Worm (Caenorhabditis elegans): Measurements from ENCODE around the gene D1025.10.

Gene D1025.10

DNA sequence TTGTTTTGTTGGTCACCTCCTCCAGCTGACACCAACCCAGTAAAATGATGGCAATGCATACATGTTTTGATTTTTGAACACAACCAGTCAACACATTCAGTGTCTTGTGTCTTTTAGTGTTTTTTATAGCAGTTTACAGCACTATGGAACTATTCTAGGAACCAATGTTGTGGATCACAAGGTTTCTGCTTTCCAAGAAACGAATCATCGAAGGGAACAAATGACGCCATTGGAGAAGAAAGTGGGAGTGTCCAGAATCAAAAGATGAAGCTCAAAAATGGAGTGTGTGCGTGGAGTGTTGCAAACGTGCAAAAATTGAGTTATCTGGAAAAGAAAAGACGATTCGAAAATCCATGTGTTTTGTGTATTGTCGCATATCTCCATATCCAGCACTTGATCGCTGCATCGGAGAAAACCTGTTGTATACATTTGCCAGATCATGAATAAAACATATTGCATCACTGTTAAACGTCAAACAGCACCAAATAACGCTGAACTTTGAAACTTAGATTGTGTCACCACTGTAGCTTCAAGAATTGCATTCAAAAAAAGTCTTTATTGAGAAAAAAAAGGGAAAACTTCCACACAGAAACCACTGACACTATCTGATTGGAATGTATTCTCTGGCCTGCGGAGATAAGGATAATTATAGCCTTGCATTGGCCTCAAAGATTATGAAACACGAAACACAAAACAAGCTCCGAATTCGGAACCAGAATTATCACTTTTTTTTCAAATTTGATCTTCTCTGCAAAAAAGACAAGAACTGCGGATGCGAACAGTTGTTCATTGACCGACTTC lies 45.8 kb downstream of the D1025.10 start:
- TF ChIP-seq aly-1 (tag; optimal IDR thresholded peaks at IDR 0.05) (no peak), tbx-11 (GFP tag; IDR thresholded peaks at IDR 0.05) (no peak), pes-1 (GFP tag; IDR thresholded peaks at IDR 0.05) (no peak), hmbx-1 (tag; optimal IDR thresholded peaks at IDR 0.05) (no peak), tbx-37 (GFP tag; conservative IDR thresholded peaks at IDR 0.05) (no peak), sea-1 (GFP tag; conservative IDR thresholded peaks at IDR 0.05) (no peak), ceh-36 (tag; optimal IDR thresholded peaks at IDR 0.05) (no peak), scrt-1 (GFP tag; IDR thresholded peaks at IDR 0.05) (no peak), B0310.2 (tag; optimal IDR thresholded peaks at IDR 0.05) (no peak)

DNA sequence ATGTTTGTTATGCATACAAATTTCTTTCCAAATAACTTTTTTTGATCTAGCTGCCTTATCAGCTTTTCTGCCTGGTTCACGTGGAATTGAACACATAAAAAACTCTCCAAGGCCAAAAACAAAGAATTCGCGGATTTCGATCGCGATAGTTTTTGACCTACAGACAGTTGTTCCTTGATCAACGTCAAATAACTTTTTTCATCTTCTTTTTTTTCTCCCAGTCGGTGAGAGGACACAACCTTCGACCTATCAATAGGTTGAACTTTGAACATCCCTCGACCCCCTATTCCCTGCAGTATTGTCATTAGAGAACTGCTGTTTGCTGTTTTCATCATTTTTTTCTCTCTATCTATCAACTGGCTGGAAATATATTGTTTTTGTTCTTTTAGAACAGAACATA lies 47.2 kb downstream of the D1025.10 start:
- no peak for TF ChIP-seq sea-1 (GFP tag; conservative IDR thresholded peaks at IDR 0.05)
- TF ChIP-seq ceh-36 (tag; optimal IDR thresholded peaks at IDR 0.05) = no peak
- TF ChIP-seq aly-1 (tag; optimal IDR thresholded peaks at IDR 0.05) = no peak
- no peak for TF ChIP-seq tra-4 (tag; optimal IDR thresholded peaks at IDR 0.05)
- no peak for TF ChIP-seq ets-7 (tag; optimal IDR thresholded peaks at IDR 0.05)
- TF ChIP-seq hnd-1 (tag; optimal IDR thresholded peaks at IDR 0.05) = no peak
- TF ChIP-seq tbx-37 (GFP tag; conservative IDR thresholded peaks at IDR 0.05) = no peak
- no peak for TF ChIP-seq F13C5.2 (tag; optimal IDR thresholded peaks at IDR 0.05)
- no peak for TF ChIP-seq hmg-4 (GFP tag; optimal IDR thresholded peaks at IDR 0.05)
- TF ChIP-seq hmbx-1 (tag; optimal IDR thresholded peaks at IDR 0.05) = no peak
- TF ChIP-seq tbx-11 (GFP tag; IDR thresholded peaks at IDR 0.05) = no peak
- no peak for TF ChIP-seq ama-1 (optimal IDR thresholded peaks at IDR 0.05)
- no peak for TF ChIP-seq scrt-1 (GFP tag; IDR thresholded peaks at IDR 0.05)
- TF ChIP-seq ceh-13 (GFP tag; optimal IDR thresholded peaks at IDR 0.05) = no peak
- TF ChIP-seq pes-1 (GFP tag; IDR thresholded peaks at IDR 0.05) = no peak
- TF ChIP-seq B0310.2 (tag; optimal IDR thresholded peaks at IDR 0.05) = no peak

DNA sequence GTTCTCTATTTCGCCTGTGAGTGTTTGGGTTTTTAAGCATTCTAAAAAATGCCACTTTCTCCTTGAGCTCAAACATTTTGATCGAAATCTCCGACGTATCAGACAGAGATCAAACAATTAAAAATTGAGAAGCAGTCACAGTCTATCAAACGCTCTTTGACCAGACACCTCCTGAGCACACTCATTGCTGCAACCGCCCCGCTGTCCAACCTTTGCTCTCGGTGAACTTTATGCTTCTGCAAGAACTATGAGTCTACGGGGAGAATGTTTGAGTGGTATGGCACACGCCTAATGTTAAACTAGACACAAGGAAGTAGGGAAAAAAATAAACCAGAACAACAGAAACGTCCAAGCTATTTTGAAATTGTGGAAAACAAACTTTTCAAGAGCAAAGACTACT lies 48.6 kb downstream of the D1025.10 start:
- no peak for TF ChIP-seq ceh-36 (tag; optimal IDR thresholded peaks at IDR 0.05)
- no peak for TF ChIP-seq ets-7 (tag; optimal IDR thresholded peaks at IDR 0.05)

ce11 chrX:14566047-14566446 lies 49.4 kb downstream of the D1025.10 start:
- TF ChIP-seq hnd-1 (tag; optimal IDR thresholded peaks at IDR 0.05) (no peak), ama-1 (optimal IDR thresholded peaks at IDR 0.05) (no peak), hmbx-1 (tag; optimal IDR thresholded peaks at IDR 0.05) (no peak), sea-1 (GFP tag; conservative IDR thresholded peaks at IDR 0.05) (no peak), hmg-4 (GFP tag; optimal IDR thresholded peaks at IDR 0.05) (no peak), B0310.2 (tag; optimal IDR thresholded peaks at IDR 0.05) (no peak), tbx-37 (GFP tag; conservative IDR thresholded peaks at IDR 0.05) (no peak), tbx-11 (GFP tag; IDR thresholded peaks at IDR 0.05) (no peak), tra-4 (tag; optimal IDR thresholded peaks at IDR 0.05) (no peak), pes-1 (GFP tag; IDR thresholded peaks at IDR 0.05) (no peak), flt-1 (GFP tag; IDR thresholded peaks at IDR 0.05) (no peak)

DNA sequence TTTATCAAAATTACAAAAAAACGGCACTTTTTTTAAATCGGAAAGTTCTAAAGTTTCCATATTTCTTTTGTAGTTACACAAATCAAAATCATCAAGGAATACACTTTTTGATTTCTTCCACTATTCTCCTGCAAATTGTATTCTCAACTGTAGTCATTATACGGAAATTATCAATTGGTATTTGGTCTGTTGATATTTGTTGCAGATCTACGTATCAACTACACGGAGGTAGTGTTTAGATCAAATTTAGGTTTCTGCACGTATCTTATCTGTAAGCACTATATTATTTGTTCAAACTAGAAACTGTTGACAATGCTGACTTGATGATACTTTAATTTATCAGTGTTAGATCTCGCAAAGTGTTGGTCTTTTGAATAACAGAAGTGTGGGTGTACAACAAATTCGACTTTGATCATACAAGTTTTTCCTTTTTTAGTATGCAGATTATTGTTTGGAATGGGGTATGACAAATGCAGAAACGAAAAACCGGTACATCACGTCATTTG lies 51.7 kb downstream of the D1025.10 start:
- TF ChIP-seq ceh-13 (GFP tag; optimal IDR thresholded peaks at IDR 0.05) (no peak), F13C5.2 (tag; optimal IDR thresholded peaks at IDR 0.05) (no peak), ama-1 (optimal IDR thresholded peaks at IDR 0.05) (no peak), pes-1 (GFP tag; IDR thresholded peaks at IDR 0.05) (no peak), tra-4 (tag; optimal IDR thresholded peaks at IDR 0.05) (no peak), sea-1 (GFP tag; conservative IDR thresholded peaks at IDR 0.05) (no peak), tbx-37 (GFP tag; conservative IDR thresholded peaks at IDR 0.05) (no peak), scrt-1 (GFP tag; IDR thresholded peaks at IDR 0.05) (no peak), tbx-11 (GFP tag; IDR thresholded peaks at IDR 0.05) (no peak)
